Fruit fly (Drosophila melanogaster): ENCODE measurements around the gene CG3198.

- TF ChIP-seq Vsx2 (GFP tag; optimal IDR thresholded peaks at IDR 0.05; ENCODE audit: partially characterized antibody), result no peak
- TF ChIP-seq lola (GFP tag; optimal IDR thresholded peaks at IDR 0.05), result no peak
- no peak for TF ChIP-seq woc (GFP tag; optimal IDR thresholded peaks at IDR 0.05)
- TF ChIP-seq pan (optimal IDR thresholded peaks at IDR 0.05), result no peak
- TF ChIP-seq dsf (GFP tag; optimal IDR thresholded peaks at IDR 0.05; ENCODE audit: borderline replicate concordance), result no peak
- TF ChIP-seq sage (GFP tag; optimal IDR thresholded peaks at IDR 0.05), result no peak
- TF ChIP-seq foxo (GFP tag; optimal IDR thresholded peaks at IDR 0.05), result no peak
Measured at dm6 chrX:6638123-6638522, 35.6 kb downstream of the CG3198 start.

All from whole organism, wandering third instar larva.